Worm (Caenorhabditis elegans) whole organism, late embryonic: ENCODE data around the gene F10E9.10.

Source experiments
- C08G9.2 ChIP-seq: sonication (generic microtip); optimal IDR thresholded peaks from 2 replicates; lab custom pipeline; 2016; ENCODE audit warnings: mild to moderate bottlenecking, missing genetic modification characterization, moderate library complexity, missing compliant biosample characterization
- F13H6.1 ChIP-seq: sonication (generic microtip); optimal IDR thresholded peaks from 2 replicates; lab custom pipeline; 2016; ENCODE audit warnings: missing genetic modification characterization, missing compliant biosample characterization
- fkh-10 ChIP-seq: fragments of 150-350 bp; optimal IDR thresholded peaks from 2 replicates; lab custom pipeline; 2014; ENCODE audit warnings: missing biosample characterization, missing genetic modification reagents, missing genetic modification characterization
- hlh-13 ChIP-seq: fragments of 200-800 bp; sonication (Bioruptor generic); optimal IDR thresholded peaks from 2 replicates; lab custom pipeline; 2018; ENCODE audit warnings: mild to moderate bottlenecking, missing genetic modification characterization, missing compliant biosample characterization
- hlh-6 ChIP-seq: sonication (generic microtip); optimal IDR thresholded peaks from 2 replicates; lab custom pipeline; 2016; ENCODE audit warnings: missing genotype, missing genetic modification characterization, missing compliant biosample characterization
- pha-4 ChIP-seq: fragments of 150-350 bp; optimal IDR thresholded peaks from 2 replicates; lab custom pipeline; 2018; ENCODE audit warnings: missing biosample characterization, missing genetic modification reagents, missing genetic modification characterization

- TF ChIP-seq fkh-10 (GFP tag; lab: Kevin White, UChicago) (no peak), hlh-13 (GFP tag; lab: Kevin White, UChicago) (no peak), F13H6.1 (tag; lab: Kevin White, UChicago) (no peak), pha-4 (tag; lab: Kevin White, UChicago) (no peak), C08G9.2 (tag; lab: Kevin White, UChicago) (no peak), hlh-6 (tag; lab: Kevin White, UChicago) (no peak)
These were observed 11.7 kb upstream of the F10E9.10 start, which contains the start of the genes mrps-18A and ZC262.2 for ce11 chrIII:8331779-8332178.
